Fruit fly (Drosophila melanogaster) whole organism, embryonic: ENCODE data around the gene CG43400.

Source experiments
- Atf3 ChIP-seq: fragments of 200-800 bp; sonication (Bioruptor generic); optimal IDR thresholded peaks from 3 replicates; lab custom pipeline; 2016; ENCODE audit warnings: missing biosample characterization, missing genetic modification characterization
- BEAF-32 ChIP-seq: fragments of 200-800 bp; sonication (Bioruptor generic); optimal IDR thresholded peaks from 3 replicates; lab custom pipeline; 2017; ENCODE audit warnings: missing biosample characterization, missing genetic modification characterization, mild to moderate bottlenecking, moderate library complexity, missing genetic modification reagents
- CG10462 ChIP-seq: fragments of 200-800 bp; sonication (Bioruptor generic); optimal IDR thresholded peaks from 2 replicates; lab custom pipeline; 2016; ENCODE audit warnings: missing biosample characterization, missing genetic modification characterization
- CG13424 ChIP-seq: fragments of 200-800 bp; sonication (Bioruptor generic); optimal IDR thresholded peaks from 2 replicates; lab custom pipeline; 2019; ENCODE audit warnings: missing biosample characterization, mild to moderate bottlenecking, missing genetic modification characterization, moderate library complexity
- CG15514 ChIP-seq: fragments of 200-800 bp; sonication (Bioruptor generic); optimal IDR thresholded peaks from 3 replicates; lab custom pipeline; 2017; ENCODE audit warnings: missing biosample characterization, missing genetic modification characterization, mild to moderate bottlenecking, moderate library complexity, missing genetic modification reagents
- CG2712 ChIP-seq: fragments of 200-800 bp; optimal IDR thresholded peaks from 3 replicates; lab custom pipeline; 2019; ENCODE audit warnings: missing biosample characterization, mild to moderate bottlenecking, missing genetic modification characterization, moderate library complexity
- CG30020 ChIP-seq: fragments of 200-800 bp; optimal IDR thresholded peaks from 2 replicates; lab custom pipeline; 2019; ENCODE audit warnings: missing biosample characterization, mild to moderate bottlenecking, missing genetic modification characterization, moderate library complexity
- CG31365 ChIP-seq: fragments of 200-800 bp; sonication (Bioruptor generic); optimal IDR thresholded peaks from 2 replicates; lab custom pipeline; 2018; ENCODE audit warnings: missing biosample characterization, mild to moderate bottlenecking, missing genetic modification characterization
- CG3163 ChIP-seq: fragments of 200-800 bp; sonication (Bioruptor generic); optimal IDR thresholded peaks from 3 replicates; lab custom pipeline; 2016; ENCODE audit warnings: missing biosample characterization, missing genetic modification characterization
- CG32532 ChIP-seq: fragments of 200-800 bp; sonication (Bioruptor generic); IDR thresholded peaks from 2 replicates; pipeline ENCODE4 v1.3.6; 2022; ENCODE audit warnings: missing biosample characterization, missing genetic modification characterization
- CG3281 ChIP-seq: fragments of 200-800 bp; sonication (Bioruptor generic); optimal IDR thresholded peaks from 3 replicates; lab custom pipeline; 2017; ENCODE audit warnings: missing biosample characterization, mild to moderate bottlenecking, missing genetic modification characterization
- CG3847 ChIP-seq: fragments of 200-800 bp; sonication (Bioruptor generic); IDR thresholded peaks from 2 replicates; pipeline ENCODE4 v1.3.6; 2022; ENCODE audit warnings: missing biosample characterization, missing genetic modification characterization
- CG4730 ChIP-seq: fragments of 200-800 bp; sonication (Bioruptor generic); IDR thresholded peaks from 2 replicates; pipeline ENCODE4 v1.3.6; 2022; ENCODE audit warnings: missing biosample characterization, missing genetic modification characterization
- CG6254 ChIP-seq: fragments of 200-800 bp; sonication (Bioruptor generic); optimal IDR thresholded peaks from 3 replicates; lab custom pipeline; 2017; ENCODE audit warnings: mild to moderate bottlenecking, missing biosample characterization, missing genetic modification reagents, missing genetic modification characterization
- CG7928 ChIP-seq: fragments of 200-800 bp; sonication (Bioruptor generic); optimal IDR thresholded peaks from 2 replicates; lab custom pipeline; 2017; ENCODE audit warnings: missing biosample characterization, mild to moderate bottlenecking, missing genetic modification characterization
- CG7963 ChIP-seq: fragments of 200-800 bp; sonication (Bioruptor generic); IDR thresholded peaks from 3 replicates; pipeline ENCODE4 v1.3.6; 2022; ENCODE audit warnings: missing biosample characterization, missing genetic modification characterization; ENCODE audit not compliant: partially characterized antibody
- CrebB ChIP-seq: fragments of 200-800 bp; sonication (Bioruptor generic); optimal IDR thresholded peaks from 3 replicates; lab custom pipeline; 2018; ENCODE audit warnings: missing biosample characterization, mild to moderate bottlenecking, missing genetic modification characterization
- Dad ChIP-seq: fragments of 200-800 bp; sonication (Bioruptor generic); optimal IDR thresholded peaks from 3 replicates; lab custom pipeline; 2016; ENCODE audit warnings: missing biosample characterization, missing genetic modification characterization
- Dll ChIP-seq: fragments of 200-800 bp; sonication (Bioruptor generic); IDR thresholded peaks from 4 replicates; pipeline ENCODE4 v1.3.6; 2022; ENCODE audit warnings: missing biosample characterization, missing genetic modification characterization; ENCODE audit not compliant: partially characterized antibody
- E2f1 ChIP-seq: fragments of 200-800 bp; sonication (Bioruptor generic); IDR thresholded peaks from 2 replicates; pipeline ENCODE4 v1.3.6; 2022; ENCODE audit warnings: missing biosample characterization, missing genetic modification characterization
- Eip74EF ChIP-seq, 2 experiments: fragments of 200-800 bp in 1 of 2; fragments of >200 bp in 1 of 2; sonication (Bioruptor generic) in 1 of 2; optimal IDR thresholded peaks; 2 replicates each; lab custom pipeline; 2017 to 2019; ENCODE audit warnings: missing biosample characterization in 2 of 2, missing genetic modification characterization in 2 of 2, mild to moderate bottlenecking in 1 of 2, moderate library complexity in 1 of 2
- Gug ChIP-seq: fragments of 200-800 bp; sonication (Bioruptor generic); IDR thresholded peaks from 4 replicates; pipeline ENCODE4 v1.3.6; 2022; ENCODE audit warnings: missing biosample characterization, missing genetic modification characterization
- Jarid2 ChIP-seq: fragments of 200-800 bp; sonication (Bioruptor generic); optimal IDR thresholded peaks from 3 replicates; lab custom pipeline; 2017; ENCODE audit warnings: mild to moderate bottlenecking, missing biosample characterization, missing genetic modification reagents, missing genetic modification characterization
- MESR4 ChIP-seq: fragments of 200-800 bp; sonication (Bioruptor generic); optimal IDR thresholded peaks from 2 replicates; lab custom pipeline; 2018; ENCODE audit warnings: missing biosample characterization, mild to moderate bottlenecking, missing genetic modification characterization, moderate library complexity
- Mad ChIP-seq: fragments of 200-800 bp; sonication (Bioruptor generic); optimal IDR thresholded peaks from 2 replicates; lab custom pipeline; 2016; ENCODE audit warnings: missing biosample characterization, missing genetic modification characterization
- NK7.1 ChIP-seq: fragments of 200-800 bp; sonication (Bioruptor generic); optimal IDR thresholded peaks from 3 replicates; lab custom pipeline; 2016; ENCODE audit warnings: missing biosample characterization, missing genetic modification characterization
- Side ChIP-seq: fragments of 200-800 bp; sonication (Bioruptor generic); optimal IDR thresholded peaks from 2 replicates; lab custom pipeline; 2016; ENCODE audit warnings: missing biosample characterization, missing genetic modification characterization
- Spps ChIP-seq: fragments of 200-800 bp; sonication (Bioruptor generic); optimal IDR thresholded peaks from 2 replicates; lab custom pipeline; 2018; ENCODE audit warnings: missing biosample characterization, mild to moderate bottlenecking, missing genetic modification characterization
- Sry-δ ChIP-seq: fragments of 200-800 bp; sonication (Bioruptor generic); optimal IDR thresholded peaks from 2 replicates; lab custom pipeline; 2016; ENCODE audit warnings: missing biosample characterization, missing genetic modification characterization
- Stat92E ChIP-seq, 3 experiments: fragments of >200 bp in 2 of 3; fragments of 200-800 bp in 1 of 3; sonication (Bioruptor generic) in 1 of 3; optimal IDR thresholded peaks; 2 replicates each; lab custom pipeline; 2017 to 2019; ENCODE audit warnings: missing biosample characterization in 3 of 3, missing genetic modification characterization in 3 of 3, mild to moderate bottlenecking in 1 of 3, moderate library complexity in 1 of 3
- TFAM ChIP-seq: fragments of 200-800 bp; sonication (Bioruptor generic); optimal IDR thresholded peaks from 2 replicates; lab custom pipeline; 2017; ENCODE audit warnings: missing biosample characterization, missing genetic modification characterization, inconsistent platforms
- Trl ChIP-seq, 3 experiments: fragments of >200 bp in 2 of 3; fragments of 200-800 bp in 1 of 3; sonication (Bioruptor generic) in 1 of 3; optimal IDR thresholded peaks; 2 replicates in 1 of 3; 3 replicates in 2 of 3; lab custom pipeline; 2016 to 2017; ENCODE audit warnings: missing biosample characterization in 1 of 3, missing genetic modification characterization in 1 of 3
- al ChIP-seq: fragments of 200-800 bp; sonication (Bioruptor generic); IDR thresholded peaks from 2 replicates; pipeline ENCODE4 v1.3.6; 2022; ENCODE audit warnings: missing biosample characterization, missing genetic modification characterization
- dmrt11E ChIP-seq: fragments of 200-800 bp; sonication (Bioruptor generic); optimal IDR thresholded peaks from 3 replicates; lab custom pipeline; 2018; ENCODE audit warnings: missing biosample characterization, mild to moderate bottlenecking, missing genetic modification characterization, moderate library complexity
- dysf ChIP-seq: fragments of 200-800 bp; sonication (Bioruptor generic); IDR thresholded peaks from 3 replicates; pipeline ENCODE4 v1.3.6; 2022; ENCODE audit warnings: missing biosample characterization, missing genetic modification characterization
- ems ChIP-seq: fragments of 200-800 bp; sonication (Bioruptor generic); optimal IDR thresholded peaks from 3 replicates; lab custom pipeline; 2016; ENCODE audit warnings: missing biosample characterization, missing genetic modification characterization
- eyg ChIP-seq: fragments of 200-800 bp; sonication (Bioruptor generic); optimal IDR thresholded peaks from 3 replicates; lab custom pipeline; 2016; ENCODE audit warnings: missing biosample characterization, missing genetic modification characterization
- fd96Cb ChIP-seq: fragments of 200-800 bp; sonication (Bioruptor generic); optimal IDR thresholded peaks from 2 replicates; lab custom pipeline; 2018; ENCODE audit warnings: missing biosample characterization, mild to moderate bottlenecking, missing genetic modification characterization, moderate library complexity
- fru ChIP-seq: fragments of >200 bp; optimal IDR thresholded peaks from 2 replicates; lab custom pipeline; 2017
- gt ChIP-seq: fragments of 200-800 bp; sonication (Bioruptor generic); IDR thresholded peaks from 2 replicates; pipeline ENCODE4 v1.3.6; 2022; ENCODE audit warnings: missing biosample characterization, missing genetic modification characterization
- hkb ChIP-seq, 2 experiments: fragments of 200-800 bp in 1 of 2; fragments of >200 bp in 1 of 2; sonication (Bioruptor generic) in 1 of 2; IDR thresholded peaks in 1 of 2; optimal IDR thresholded peaks in 1 of 2; 2 replicates each; pipeline versions ENCODE4 v1.3.6 to Lab custom; 2017 to 2022; ENCODE audit warnings: missing biosample characterization in 1 of 2, missing genetic modification characterization in 1 of 2
- insv ChIP-seq, 2 experiments: fragments of 200-800 bp; sonication (Bioruptor generic); optimal IDR thresholded peaks; 3 replicates each; lab custom pipeline; 2016 to 2018; ENCODE audit warnings: missing biosample characterization in 2 of 2, missing genetic modification characterization in 2 of 2
- pnt ChIP-seq: fragments of 200-800 bp; sonication (Bioruptor generic); optimal IDR thresholded peaks from 3 replicates; lab custom pipeline; 2016; ENCODE audit warnings: missing biosample characterization, missing genetic modification characterization
- pum ChIP-seq: fragments of 200-800 bp; sonication (Bioruptor generic); optimal IDR thresholded peaks from 2 replicates; lab custom pipeline; 2016; ENCODE audit warnings: missing biosample characterization, missing genetic modification characterization
- sna ChIP-seq: fragments of 200-800 bp; sonication (Bioruptor generic); IDR thresholded peaks from 2 replicates; pipeline ENCODE4 v1.3.6; 2022; ENCODE audit warnings: missing biosample characterization, missing genetic modification characterization; ENCODE audit not compliant: partially characterized antibody
- vfl ChIP-seq: fragments of 200-800 bp; sonication (Bioruptor generic); optimal IDR thresholded peaks from 2 replicates; lab custom pipeline; 2016; ENCODE audit warnings: missing biosample characterization, missing genetic modification characterization
- vvl ChIP-seq: fragments of 200-800 bp; sonication (Bioruptor generic); IDR thresholded peaks from 2 replicates; pipeline ENCODE4 v1.3.6; 2022; ENCODE audit warnings: missing biosample characterization, missing genetic modification characterization

CG43400 gene

DNA sequence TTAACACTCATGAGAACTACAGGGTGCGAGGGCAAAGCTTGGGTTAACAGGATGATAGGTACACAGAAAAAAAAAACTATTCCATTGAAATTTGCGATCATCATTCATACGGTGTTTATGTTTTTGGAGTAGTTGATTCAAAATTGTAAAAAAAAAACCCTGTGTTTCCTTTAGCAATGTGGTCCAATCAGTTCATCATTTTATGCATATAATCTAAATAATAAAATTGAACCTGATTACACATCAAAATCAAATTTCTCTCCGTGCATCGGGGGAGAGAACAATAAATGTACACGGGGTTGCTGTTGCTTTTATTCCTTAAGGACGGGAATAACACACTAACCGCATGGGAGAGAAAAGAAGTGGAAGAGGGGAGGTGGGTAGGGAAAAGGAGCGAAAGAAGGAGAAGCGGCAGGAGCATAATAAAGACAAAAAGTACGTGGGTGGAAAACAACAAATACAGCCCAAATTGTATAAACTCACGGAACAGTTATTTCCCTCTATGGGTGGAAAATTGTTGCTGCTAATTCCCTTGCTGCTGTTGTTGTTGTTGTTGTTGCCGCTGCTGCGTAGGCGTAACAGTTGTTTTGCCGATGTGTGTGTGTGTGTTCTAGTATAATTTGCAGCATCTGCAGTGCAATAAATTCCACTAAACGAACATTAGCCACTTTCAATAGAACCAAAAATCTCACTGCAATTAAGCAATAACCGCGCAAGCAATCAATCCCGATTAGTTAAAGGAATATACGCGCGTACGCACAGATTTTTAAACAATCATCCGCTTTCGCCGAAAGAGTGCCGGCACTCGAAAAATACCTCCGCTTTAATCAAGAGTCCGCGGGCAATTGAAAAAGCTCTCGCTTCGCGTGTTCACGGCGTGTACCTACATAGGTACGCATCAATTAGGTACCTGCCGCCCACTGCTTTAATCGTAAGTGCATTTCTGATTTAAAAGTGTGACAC lies 27.1 kb upstream of the CG43400 start, which contains the start of gene Agpat2 (continued):
- TF ChIP-seq eyg (GFP tag; lab: Kevin White, UChicago) (peak; percentile 61), Dll (GFP tag; lab: Robert Waterston, UW) (no peak), Side (peak; percentile 81), Dad (GFP tag; lab: Kevin White, UChicago) (peak; percentile 75), Mad (GFP tag; lab: Kevin White, UChicago) (peak; percentile 71), gt (GFP tag; lab: Robert Waterston, UW) (no peak), fd96Cb (tag; lab: Kevin White, UChicago) (peak; percentile 86), Gug (GFP tag; lab: Robert Waterston, UW) (peak; percentile 65; the same call in 3 of the 4 replicates), BEAF-32 (GFP tag; lab: Kevin White, UChicago) (no peak), Trl (optimal IDR thresholded peaks at IDR 0.05; lab: Kevin White, UChicago) (no peak), Trl (GFP tag; optimal IDR thresholded peaks at IDR 0.05; lab: Kevin White, UChicago) (peak; percentile 78), NK7.1 (GFP tag; lab: Kevin White, UChicago) (peak; percentile 58), Atf3 (GFP tag; lab: Kevin White, UChicago) (peak; percentile 59), CG15514 (GFP tag; lab: Kevin White, UChicago) (peak; percentile 67), Sry-δ (GFP tag; lab: Kevin White, UChicago) (peak; percentile 32), dmrt11E (tag; lab: Kevin White, UChicago) (peak; percentile 82), CG13424 (tag; lab: Kevin White, UChicago) (peak; percentile 88), CG32532 (peak; percentile 77), CG6254 (peak; percentile 79), CG3163 (GFP tag; lab: Kevin White, UChicago) (peak; percentile 24), pum (peak; percentile 70), TFAM (GFP tag; lab: Kevin White, UChicago) (peak; percentile 19), vfl (GFP tag; lab: Kevin White, UChicago) (peak; percentile 67), CG3847 (GFP tag; lab: Robert Waterston, UW) (peak; percentile 65), CG4730 (GFP tag; lab: Robert Waterston, UW) (peak; percentile 44), CG7963 (no peak), CG2712 (tag; lab: Kevin White, UChicago) (peak; percentile 88), pnt (GFP tag; lab: Kevin White, UChicago) (peak; percentile 83), fru (lab: Kevin White, UChicago) (no peak), MESR4 (GFP tag; lab: Kevin White, UChicago) (peak; percentile 12), Stat92E (GFP tag; optimal IDR thresholded peaks at IDR 0.05; lab: Kevin White, UChicago) (peak in 2 of 3 experiments; percentile 3 to 52), vvl (peak; percentile 88), CG7928 (GFP tag; lab: Kevin White, UChicago) (peak; percentile 44), CG3281 (GFP tag; lab: Kevin White, UChicago) (peak; percentile 87), hkb (optimal IDR thresholded peaks at IDR 0.05; lab: Kevin White, UChicago) (no peak), hkb (GFP tag; IDR thresholded peaks at IDR 0.05; lab: Robert Waterston, UW) (peak; percentile 81), ems (GFP tag; lab: Kevin White, UChicago) (peak; percentile 82), insv (GFP tag; optimal IDR thresholded peaks at IDR 0.05; lab: Kevin White, UChicago) (no peak), sna (GFP tag; lab: Robert Waterston, UW) (no peak), CG10462 (GFP tag; lab: Kevin White, UChicago) (peak; percentile 59), dysf (peak; percentile 87), Spps (tag; lab: Kevin White, UChicago) (peak; percentile 74), CG31365 (tag; lab: Kevin White, UChicago) (peak; percentile 52), E2f1 (GFP tag; lab: Robert Waterston, UW) (peak; percentile 78), al (GFP tag; lab: Robert Waterston, UW) (no peak), CG30020 (tag; lab: Kevin White, UChicago) (peak; percentile 27), CrebB (peak; percentile 68), Eip74EF (GFP tag; optimal IDR thresholded peaks at IDR 0.05; lab: Kevin White, UChicago) (peak in 1 of 2 experiments; percentile 65), Jarid2 (peak; percentile 74)
